Worm (Caenorhabditis elegans) whole organism, young adult: ENCODE data around the gene phyh-1.

ENCODE experiments used
- D2030.7 ChIP-seq: fragments of 200-800 bp; sonication (Bioruptor generic); IDR thresholded peaks from 2 replicates; pipeline ENCODE4 v1.3.6; 2022; ENCODE audit warnings: missing genetic modification reagents, missing genetic modification characterization, missing compliant biosample characterization
- F23B12.7 ChIP-seq: sonication (generic microtip); optimal IDR thresholded peaks from 2 replicates; lab custom pipeline; 2017; ENCODE audit warnings: missing genetic modification characterization, mild to moderate bottlenecking, missing compliant biosample characterization, antibody characterized with exemption, moderate library complexity; ENCODE audit not compliant: insufficient read depth
- F33H1.4 ChIP-seq: fragments of 200-800 bp; sonication (Bioruptor generic); IDR thresholded peaks from 2 replicates; pipeline ENCODE4 v1.3.6; 2022; ENCODE audit warnings: missing genetic modification reagents, missing genetic modification characterization, missing compliant biosample characterization
- F37B4.10 ChIP-seq: fragments of 200-800 bp; sonication (Bioruptor generic); IDR thresholded peaks from 2 replicates; pipeline ENCODE4 v1.3.6; 2022; ENCODE audit warnings: missing genetic modification characterization, missing compliant biosample characterization
- F57C9.4 ChIP-seq: sonication (generic microtip); optimal IDR thresholded peaks from 2 replicates; lab custom pipeline; 2017; ENCODE audit warnings: mild to moderate bottlenecking, missing genetic modification characterization, missing compliant biosample characterization
- K11D2.4 ChIP-seq: fragments of 200-800 bp; sonication (Bioruptor generic); IDR thresholded peaks from 2 replicates; pipeline ENCODE4 v1.3.6; 2022; ENCODE audit warnings: missing genetic modification reagents, missing genetic modification characterization, missing compliant biosample characterization
- K12H6.12 ChIP-seq: fragments of 200-800 bp; sonication (Bioruptor generic); optimal IDR thresholded peaks from 2 replicates; lab custom pipeline; 2018; ENCODE audit warnings: mild to moderate bottlenecking, missing genetic modification characterization, missing compliant biosample characterization
- ama-1 ChIP-seq, 3 experiments: fragments of 150-350 bp in 1 of 3; sonication (generic microtip) in 2 of 3; optimal IDR thresholded peaks; 2 replicates each; lab custom pipeline; 2014 to 2018; ENCODE audit warnings: missing biosample characterization in 2 of 3, missing genetic modification characterization in 2 of 3, missing genetic modification reagents in 2 of 3
- atf-7 ChIP-seq: sonication (generic microtip); optimal IDR thresholded peaks from 2 replicates; lab custom pipeline; 2017; ENCODE audit warnings: mild to moderate bottlenecking, missing genetic modification characterization, missing compliant biosample characterization
- attf-6 ChIP-seq: fragments of 200-800 bp; sonication (Bioruptor generic); IDR thresholded peaks from 2 replicates; pipeline ENCODE4 v1.3.6; 2022; ENCODE audit warnings: missing genetic modification reagents, missing genetic modification characterization, missing compliant biosample characterization
- bed-2 ChIP-seq: fragments of 200-800 bp; sonication (Bioruptor generic); IDR thresholded peaks from 2 replicates; pipeline ENCODE4 v1.3.6; 2022; ENCODE audit warnings: missing genetic modification reagents, missing genetic modification characterization, missing compliant biosample characterization
- cebp-1 ChIP-seq, 2 experiments: fragments of 200-800 bp in 1 of 2; sonication (Bioruptor generic) in 1 of 2; sonication (generic microtip) in 1 of 2; IDR thresholded peaks in 1 of 2; optimal IDR thresholded peaks in 1 of 2; 2 replicates each; pipeline versions ENCODE4 v1.3.6 to Lab custom; 2017 to 2022; ENCODE audit warnings: missing compliant biosample characterization in 2 of 2, missing genetic modification characterization in 2 of 2, mild to moderate bottlenecking in 1 of 2, missing genetic modification reagents in 1 of 2, moderate library complexity in 1 of 2
- ceh-100 ChIP-seq: fragments of 200-800 bp; sonication (Bioruptor generic); IDR thresholded peaks from 2 replicates; pipeline ENCODE4 v1.3.6; 2022; ENCODE audit warnings: missing genetic modification reagents, missing genetic modification characterization, missing compliant biosample characterization
- die-1 ChIP-seq: sonication (generic microtip); optimal IDR thresholded peaks from 2 replicates; lab custom pipeline; 2016; ENCODE audit warnings: missing genotype, mild to moderate bottlenecking, missing genetic modification characterization, missing compliant biosample characterization
- egl-18 ChIP-seq: fragments of 200-800 bp; sonication (Bioruptor generic); IDR thresholded peaks from 2 replicates; pipeline ENCODE4 v1.3.6; 2022; ENCODE audit warnings: missing genetic modification reagents, missing genetic modification characterization, missing compliant biosample characterization
- him-1 ChIP-seq: sonication (generic microtip); optimal IDR thresholded peaks from 2 replicates; lab custom pipeline; 2016; ENCODE audit warnings: missing genotype, missing genetic modification reagents, missing genetic modification characterization, missing compliant biosample characterization
- hrde-1 ChIP-seq: sonication (generic microtip); optimal IDR thresholded peaks from 2 replicates; lab custom pipeline; 2016; ENCODE audit warnings: missing genetic modification characterization, mild to moderate bottlenecking, missing compliant biosample characterization, moderate library complexity, missing genotype, missing genetic modification reagents, borderline replicate concordance
- hsf-1 ChIP-seq: fragments of 200-800 bp; sonication (Bioruptor generic); IDR thresholded peaks from 2 replicates; pipeline ENCODE4 v1.3.6; 2022; ENCODE audit warnings: missing genetic modification reagents, missing genetic modification characterization, missing compliant biosample characterization
- lin-35 ChIP-seq, 3 experiments: fragments of 150-350 bp in 2 of 3; sonication (generic microtip) in 1 of 3; optimal IDR thresholded peaks; 2 replicates each; lab custom pipeline; 2014 to 2018; ENCODE audit warnings: missing biosample characterization in 3 of 3, missing genetic modification characterization in 3 of 3, missing genetic modification reagents in 3 of 3
- lin-40 ChIP-seq: sonication (generic microtip); optimal IDR thresholded peaks from 2 replicates; lab custom pipeline; 2016; ENCODE audit warnings: missing genetic modification characterization, mild to moderate bottlenecking, missing compliant biosample characterization, missing genotype, missing genetic modification reagents
- lir-1 ChIP-seq: fragments of 200-800 bp; sonication (Bioruptor generic); conservative IDR thresholded peaks from 2 replicates; pipeline ENCODE4 v1.3.6; 2022; ENCODE audit warnings: missing genetic modification reagents, missing genetic modification characterization, missing compliant biosample characterization
- lsl-1 ChIP-seq: fragments of 200-800 bp; sonication (Bioruptor generic); optimal IDR thresholded peaks from 2 replicates; lab custom pipeline; 2018; ENCODE audit warnings: mild to moderate bottlenecking, missing genetic modification characterization, moderate library complexity, missing compliant biosample characterization
- madf-10 ChIP-seq: sonication (generic microtip); optimal IDR thresholded peaks from 2 replicates; lab custom pipeline; 2016; ENCODE audit warnings: mild to moderate bottlenecking, missing genetic modification characterization, missing compliant biosample characterization
- madf-3 ChIP-seq: fragments of 200-800 bp; sonication (Bioruptor generic); IDR thresholded peaks from 2 replicates; pipeline ENCODE4 v1.3.6; 2022; ENCODE audit warnings: missing genetic modification reagents, missing genetic modification characterization, missing compliant biosample characterization
- mxl-1 ChIP-seq: sonication (generic microtip); optimal IDR thresholded peaks from 2 replicates; lab custom pipeline; 2016; ENCODE audit warnings: missing genetic modification characterization, missing compliant biosample characterization
- nfyb-1 ChIP-seq: fragments of 200-800 bp; sonication (Bioruptor generic); IDR thresholded peaks from 2 replicates; pipeline ENCODE4 v1.3.6; 2022; ENCODE audit warnings: missing genetic modification reagents, missing genetic modification characterization, missing compliant biosample characterization
- nhr-27 ChIP-seq: fragments of 200-800 bp; sonication (Bioruptor generic); optimal IDR thresholded peaks from 2 replicates; lab custom pipeline; 2018; ENCODE audit warnings: mild to moderate bottlenecking, missing genetic modification characterization, moderate library complexity, missing compliant biosample characterization
- nhr-80 ChIP-seq: sonication (generic microtip); optimal IDR thresholded peaks from 2 replicates; lab custom pipeline; 2016; ENCODE audit warnings: missing genetic modification characterization, missing compliant biosample characterization
- sea-2 ChIP-seq: fragments of 200-800 bp; sonication (Bioruptor generic); IDR thresholded peaks from 2 replicates; pipeline ENCODE4 v1.3.6; 2022; ENCODE audit warnings: missing genetic modification characterization, missing compliant biosample characterization
- snpc-1.1 ChIP-seq: sonication (generic microtip); optimal IDR thresholded peaks from 2 replicates; lab custom pipeline; 2017; ENCODE audit warnings: missing genetic modification characterization, mild to moderate bottlenecking, missing compliant biosample characterization, antibody characterized with exemption, moderate library complexity, missing genotype, missing genetic modification reagents; ENCODE audit not compliant: insufficient read depth
- snpc-4 ChIP-seq, 5 experiments: fragments of 150-350 bp in 1 of 5; sonication (generic microtip) in 4 of 5; optimal IDR thresholded peaks; 2 replicates each; lab custom pipeline; 2014 to 2018; ENCODE audit warnings: missing genetic modification characterization in 5 of 5, missing biosample characterization in 3 of 5, antibody characterized with exemption in 2 of 5, mild to moderate bottlenecking in 2 of 5, missing compliant biosample characterization in 2 of 5, missing genotype in 2 of 5, moderate library complexity in 2 of 5, missing genetic modification reagents in 1 of 5
- unc-62 ChIP-seq: fragments of 150-350 bp; optimal IDR thresholded peaks from 2 replicates; lab custom pipeline; 2014; ENCODE audit warnings: missing biosample characterization, missing genetic modification reagents, missing genetic modification characterization
- zim-3 ChIP-seq: sonication (generic microtip); optimal IDR thresholded peaks from 2 replicates; lab custom pipeline; 2017; ENCODE audit warnings: mild to moderate bottlenecking, missing genetic modification characterization, moderate library complexity, missing compliant biosample characterization
- ztf-22 ChIP-seq: fragments of 200-800 bp; sonication (Bioruptor generic); optimal IDR thresholded peaks from 2 replicates; lab custom pipeline; 2018; ENCODE audit warnings: mild to moderate bottlenecking, missing genetic modification characterization, moderate library complexity, missing compliant biosample characterization
- ztf-26 ChIP-seq: sonication (generic microtip); optimal IDR thresholded peaks from 2 replicates; lab custom pipeline; 2017; ENCODE audit warnings: missing genetic modification characterization, missing compliant biosample characterization

The phyh-1 gene

ce11 chrIV:17293679-17294078 lies 34.5 kb upstream of the phyh-1 start:
- TF ChIP-seq lin-40 (tag; lab: Kevin White, UChicago) (no peak), F33H1.4 (GFP tag; lab: Robert Waterston, UW) (no peak), hsf-1 (no peak), cebp-1 (GFP tag; IDR thresholded peaks at IDR 0.05; lab: Robert Waterston, UW) (no peak), cebp-1 (tag; optimal IDR thresholded peaks at IDR 0.05; lab: Kevin White, UChicago) (no peak), F37B4.10 (no peak), bed-2 (no peak)

- TF ChIP-seq lsl-1 (GFP tag; lab: Kevin White, UChicago) (no peak), nhr-80 (tag; lab: Kevin White, UChicago) (peak; percentile 9), die-1 (tag; lab: Kevin White, UChicago) (no peak), mxl-1 (tag; lab: Kevin White, UChicago) (no peak), lir-1 (GFP tag; lab: Robert Waterston, UW) (no peak), madf-10 (tag; lab: Kevin White, UChicago) (no peak)
Observed at ce11 chrIV:17293068-17293467, 33.9 kb upstream of the phyh-1 start.

- TF ChIP-seq nhr-80 (tag; lab: Kevin White, UChicago), result peak; percentile 45
- TF ChIP-seq ama-1 (optimal IDR thresholded peaks at IDR 0.05; lab: Kevin White, UChicago), result no peak
- no peak for TF ChIP-seq ama-1 (GFP tag; optimal IDR thresholded peaks at IDR 0.05; lab: Kevin White, UChicago)
Observed at ce11 chrIV:17292350-17292749, 33.1 kb upstream of the phyh-1 start.

- no peak for TF ChIP-seq ceh-100
- no peak for TF ChIP-seq hrde-1 (tag; lab: Kevin White, UChicago)
Observed at ce11 chrIV:17291629-17292199, 32.5 kb upstream of the phyh-1 start, which contains the start of the genes T28F3.11 and slc-17.4. T28F3.11 (minus strand) TSS chrIV:17291679. slc-17.4 (minus strand) TSS chrIV:17291733.

ce11 chrIV:17287908-17288675 lies 28.9 kb upstream of the phyh-1 start, which contains the start of gene zipt-7.1:
zipt-7.1 (minus strand) TSS chrIV:17288139.
- 0 out of 2 replicates have a peak, but pooled peaks have one; percentile 28 for TF ChIP-seq nfyb-1 (GFP tag; lab: Robert Waterston, UW)
- 0 out of 2 replicates have a peak, but pooled peaks have one; percentile 62 for TF ChIP-seq madf-3 (GFP tag; lab: Robert Waterston, UW)
- TF ChIP-seq lin-35 (GFP tag; optimal IDR thresholded peaks at IDR 0.05; lab: Kevin White, UChicago), result no peak
- TF ChIP-seq, all 124 proteins: peak for 2

- TF ChIP-seq attf-6 (GFP tag; lab: Robert Waterston, UW), result 0 out of 2 replicates have a peak, but pooled peaks have one; percentile 54
- no peak for TF ChIP-seq zim-3 (tag; lab: Kevin White, UChicago)
- no peak for TF ChIP-seq K11D2.4 (GFP tag; lab: Robert Waterston, UW)
- no peak for TF ChIP-seq nhr-27 (tag; lab: Kevin White, UChicago)
- TF ChIP-seq F57C9.4 (tag; lab: Kevin White, UChicago), result no peak
- peak; percentile 50; the same call in 1 of the 2 replicates for TF ChIP-seq hsf-1
- no peak for TF ChIP-seq ztf-22 (GFP tag; lab: Kevin White, UChicago)
- no peak for TF ChIP-seq snpc-4 (GFP tag; optimal IDR thresholded peaks at IDR 0.05; lab: Kevin White, UChicago)
- TF ChIP-seq snpc-4 (tag; optimal IDR thresholded peaks at IDR 0.05; lab: Kevin White, UChicago), result peak in 1 of 4 experiments; percentile 31
- no peak for TF ChIP-seq him-1 (tag; lab: Kevin White, UChicago)
- no peak for TF ChIP-seq F23B12.7 (tag; lab: Kevin White, UChicago)
- no peak for TF ChIP-seq cebp-1 (GFP tag; IDR thresholded peaks at IDR 0.05; lab: Robert Waterston, UW)
- peak; percentile 84 for TF ChIP-seq cebp-1 (tag; optimal IDR thresholded peaks at IDR 0.05; lab: Kevin White, UChicago)
- no peak for TF ChIP-seq egl-18
- no peak for TF ChIP-seq sea-2
- no peak for TF ChIP-seq snpc-1.1 (tag; lab: Kevin White, UChicago)
- no peak for TF ChIP-seq D2030.7 (GFP tag; lab: Robert Waterston, UW)
- no peak for TF ChIP-seq unc-62 (GFP tag; lab: Kevin White, UChicago)
- no peak for TF ChIP-seq K12H6.12
- TF ChIP-seq ztf-26, result no peak
- peak; percentile 30 for TF ChIP-seq atf-7 (tag; lab: Kevin White, UChicago)
- peak; percentile 33 for TF ChIP-seq lin-40 (tag; lab: Kevin White, UChicago)
Observed at ce11 chrIV:17285263-17285662, 26.1 kb upstream of the phyh-1 start.
